Worm (Caenorhabditis elegans) whole organism, late embryonic: ENCODE data around the gene T19D12.2.

ENCODE experiments used
- C08G9.2 ChIP-seq: sonication (generic microtip); optimal IDR thresholded peaks from 2 replicates; lab custom pipeline; 2016; ENCODE audit warnings: mild to moderate bottlenecking, missing genetic modification characterization, moderate library complexity, missing compliant biosample characterization
- F13H6.1 ChIP-seq: sonication (generic microtip); optimal IDR thresholded peaks from 2 replicates; lab custom pipeline; 2016; ENCODE audit warnings: missing genetic modification characterization, missing compliant biosample characterization
- ahr-1 ChIP-seq: sonication (generic microtip); optimal IDR thresholded peaks from 2 replicates; lab custom pipeline; 2016; ENCODE audit warnings: missing genetic modification characterization, missing compliant biosample characterization
- ceh-14 ChIP-seq: sonication (generic microtip); optimal IDR thresholded peaks from 2 replicates; lab custom pipeline; 2016; ENCODE audit warnings: missing genotype, missing genetic modification characterization, missing compliant biosample characterization
- ceh-18 ChIP-seq: sonication (generic microtip); optimal IDR thresholded peaks from 2 replicates; lab custom pipeline; 2016; ENCODE audit warnings: missing genetic modification characterization, missing compliant biosample characterization
- ceh-19 ChIP-seq: fragments of 200-800 bp; sonication (Bioruptor generic); optimal IDR thresholded peaks from 2 replicates; lab custom pipeline; 2018; ENCODE audit warnings: mild to moderate bottlenecking, missing genetic modification characterization, missing compliant biosample characterization
- ceh-2 ChIP-seq: sonication (generic microtip); optimal IDR thresholded peaks from 2 replicates; lab custom pipeline; 2016; ENCODE audit warnings: missing genotype, missing genetic modification characterization, missing compliant biosample characterization
- ceh-22 ChIP-seq: sonication (generic microtip); optimal IDR thresholded peaks from 2 replicates; lab custom pipeline; 2017; ENCODE audit warnings: missing biosample characterization, missing genetic modification characterization
- ceh-24 ChIP-seq: sonication (generic microtip); optimal IDR thresholded peaks from 2 replicates; lab custom pipeline; 2016; ENCODE audit warnings: mild to moderate bottlenecking, missing genetic modification characterization, missing compliant biosample characterization
- ceh-31 ChIP-seq: sonication (generic microtip); optimal IDR thresholded peaks from 2 replicates; lab custom pipeline; 2016; ENCODE audit warnings: missing genetic modification characterization, missing compliant biosample characterization
- ceh-34 ChIP-seq: sonication (generic microtip); optimal IDR thresholded peaks from 2 replicates; lab custom pipeline; 2016; ENCODE audit warnings: mild to moderate bottlenecking, missing genetic modification characterization, missing compliant biosample characterization
- ceh-48 ChIP-seq: sonication (generic microtip); optimal IDR thresholded peaks from 2 replicates; lab custom pipeline; 2016; ENCODE audit warnings: missing genetic modification characterization, inconsistent platforms, missing compliant biosample characterization
- dmd-4 ChIP-seq: sonication (generic microtip); optimal IDR thresholded peaks from 2 replicates; lab custom pipeline; 2016; ENCODE audit warnings: borderline replicate concordance, missing genetic modification characterization, missing compliant biosample characterization
- dve-1 ChIP-seq: sonication (generic microtip); optimal IDR thresholded peaks from 2 replicates; lab custom pipeline; 2017; ENCODE audit warnings: antibody characterized with exemption, mild to moderate bottlenecking, missing genetic modification characterization, missing compliant biosample characterization
- elt-4 ChIP-seq: sonication (generic microtip); optimal IDR thresholded peaks from 2 replicates; lab custom pipeline; 2016; ENCODE audit warnings: missing genetic modification characterization, missing compliant biosample characterization
- ets-4 ChIP-seq: sonication (generic microtip); optimal IDR thresholded peaks from 2 replicates; lab custom pipeline; 2016; ENCODE audit warnings: missing genetic modification characterization, missing compliant biosample characterization
- eyg-1 ChIP-seq: sonication (generic microtip); optimal IDR thresholded peaks from 2 replicates; lab custom pipeline; 2016; ENCODE audit warnings: missing genotype, missing genetic modification characterization, missing compliant biosample characterization
- fax-1 ChIP-seq: sonication (generic microtip); optimal IDR thresholded peaks from 2 replicates; lab custom pipeline; 2016; ENCODE audit warnings: missing genotype, missing genetic modification characterization, missing compliant biosample characterization
- gmeb-2 ChIP-seq: sonication (generic microtip); optimal IDR thresholded peaks from 2 replicates; lab custom pipeline; 2016; ENCODE audit warnings: missing genetic modification characterization, inconsistent platforms, missing compliant biosample characterization
- hlh-13 ChIP-seq: fragments of 200-800 bp; sonication (Bioruptor generic); optimal IDR thresholded peaks from 2 replicates; lab custom pipeline; 2018; ENCODE audit warnings: mild to moderate bottlenecking, missing genetic modification characterization, missing compliant biosample characterization
- hlh-15 ChIP-seq: sonication (generic microtip); optimal IDR thresholded peaks from 2 replicates; lab custom pipeline; 2016; ENCODE audit warnings: missing genetic modification characterization, missing compliant biosample characterization
- hlh-30 ChIP-seq: sonication (generic microtip); optimal IDR thresholded peaks from 2 replicates; lab custom pipeline; 2017; ENCODE audit warnings: antibody characterized with exemption, missing genetic modification characterization, missing compliant biosample characterization; ENCODE audit not compliant: insufficient read depth
- hlh-8 ChIP-seq: sonication (generic microtip); optimal IDR thresholded peaks from 2 replicates; lab custom pipeline; 2016; ENCODE audit warnings: missing genotype, missing genetic modification characterization, missing compliant biosample characterization
- lim-6 ChIP-seq: sonication (generic microtip); optimal IDR thresholded peaks from 2 replicates; lab custom pipeline; 2016; ENCODE audit warnings: missing genetic modification characterization, missing compliant biosample characterization
- lin-11 ChIP-seq: fragments of 200-800 bp; sonication (Bioruptor generic); optimal IDR thresholded peaks from 2 replicates; lab custom pipeline; 2018; ENCODE audit warnings: mild to moderate bottlenecking, missing genetic modification characterization, missing compliant biosample characterization
- mec-3 ChIP-seq: sonication (generic microtip); optimal IDR thresholded peaks from 2 replicates; lab custom pipeline; 2016; ENCODE audit warnings: borderline replicate concordance, missing genetic modification characterization, missing compliant biosample characterization
- nfya-1 ChIP-seq: sonication (generic microtip); optimal IDR thresholded peaks from 2 replicates; lab custom pipeline; 2017; ENCODE audit warnings: missing genetic modification characterization, mild to moderate bottlenecking, missing compliant biosample characterization, antibody characterized with exemption, moderate library complexity
- nhr-11 ChIP-seq: fragments of 150-350 bp; optimal IDR thresholded peaks from 2 replicates; lab custom pipeline; 2014; ENCODE audit warnings: missing biosample characterization, missing genetic modification characterization
- nhr-232 ChIP-seq: sonication (generic microtip); optimal IDR thresholded peaks from 2 replicates; lab custom pipeline; 2016; ENCODE audit warnings: missing genetic modification characterization, missing compliant biosample characterization
- npax-4 ChIP-seq: sonication (generic microtip); optimal IDR thresholded peaks from 2 replicates; lab custom pipeline; 2016; ENCODE audit warnings: missing genetic modification characterization, missing compliant biosample characterization
- pha-4 ChIP-seq: fragments of 150-350 bp; optimal IDR thresholded peaks from 2 replicates; lab custom pipeline; 2018; ENCODE audit warnings: missing biosample characterization, missing genetic modification reagents, missing genetic modification characterization
- pros-1 ChIP-seq: fragments of 150-350 bp; optimal IDR thresholded peaks from 2 replicates; lab custom pipeline; 2014; ENCODE audit warnings: missing biosample characterization, missing genetic modification reagents, missing genetic modification characterization
- ref-2 ChIP-seq: sonication (generic microtip); optimal IDR thresholded peaks from 2 replicates; lab custom pipeline; 2016; ENCODE audit warnings: missing genetic modification characterization, missing compliant biosample characterization
- rnt-1 ChIP-seq: sonication (generic microtip); optimal IDR thresholded peaks from 2 replicates; lab custom pipeline; 2016; ENCODE audit warnings: missing genetic modification characterization, missing compliant biosample characterization
- sdc-2 ChIP-seq: sonication (generic microtip); optimal IDR thresholded peaks from 2 replicates; lab custom pipeline; 2016; ENCODE audit warnings: missing genotype, missing genetic modification characterization, missing compliant biosample characterization
- tbx-2 ChIP-seq: sonication (generic microtip); optimal IDR thresholded peaks from 2 replicates; lab custom pipeline; 2016; ENCODE audit warnings: missing genetic modification characterization, missing compliant biosample characterization
- unc-42 ChIP-seq: sonication (generic microtip); optimal IDR thresholded peaks from 2 replicates; lab custom pipeline; 2016; ENCODE audit warnings: missing genotype, missing genetic modification characterization, missing compliant biosample characterization
- unc-55 ChIP-seq: sonication (generic microtip); optimal IDR thresholded peaks from 2 replicates; lab custom pipeline; 2017; ENCODE audit warnings: missing biosample characterization, missing genetic modification reagents, missing genetic modification characterization
- unc-86 ChIP-seq: sonication (generic microtip); optimal IDR thresholded peaks from 2 replicates; lab custom pipeline; 2016; ENCODE audit warnings: missing genetic modification characterization, missing compliant biosample characterization
- zip-5 ChIP-seq: sonication (generic microtip); optimal IDR thresholded peaks from 2 replicates; lab custom pipeline; 2016; ENCODE audit warnings: missing genetic modification characterization, missing compliant biosample characterization

Gene T19D12.2

ce11 chrII:6679724-6680123, 18.6 kb downstream of the T19D12.2 start, which contains the start of gene ift-74:
ift-74 (plus strand) TSS chrII:6680024.
- no peak for TF ChIP-seq lin-11 (tag; lab: Kevin White, UChicago)
- no peak for TF ChIP-seq ceh-31
- TF ChIP-seq ceh-24, result no peak
- TF ChIP-seq ceh-18 (tag; lab: Kevin White, UChicago), result no peak
- TF ChIP-seq nhr-11, result no peak

ce11 chrII:6681478-6681877, 20.3 kb downstream of the T19D12.2 start:
- TF ChIP-seq ceh-22 (tag; lab: Kevin White, UChicago), result no peak
- TF ChIP-seq hlh-30, result no peak
- TF ChIP-seq ceh-19, result no peak

- no peak for TF ChIP-seq pha-4 (tag; lab: Kevin White, UChicago)
- no peak for TF ChIP-seq fax-1 (tag; lab: Kevin White, UChicago)
- TF ChIP-seq ceh-24, result no peak
- TF ChIP-seq elt-4 (tag; lab: Kevin White, UChicago), result no peak
- TF ChIP-seq ceh-14 (tag; lab: Kevin White, UChicago), result no peak
- no peak for TF ChIP-seq rnt-1 (tag; lab: Kevin White, UChicago)
These were observed 21.8 kb downstream of the T19D12.2 start for ce11 chrII:6682918-6683317.

- no peak for TF ChIP-seq unc-42
- peak; percentile 40 for TF ChIP-seq ceh-34
- peak; percentile 26 for TF ChIP-seq ceh-18 (tag; lab: Kevin White, UChicago)
- no peak for TF ChIP-seq lim-6 (tag; lab: Kevin White, UChicago)
- TF ChIP-seq ceh-31, result peak; percentile 76
- peak; percentile 70 for TF ChIP-seq tbx-2
- peak; percentile 36 for TF ChIP-seq ets-4 (tag; lab: Kevin White, UChicago)
- peak; percentile 81 for TF ChIP-seq unc-55 (GFP tag; lab: Kevin White, UChicago)
- TF ChIP-seq sdc-2, result no peak
- TF ChIP-seq C08G9.2, result peak; percentile 46
- TF ChIP-seq eyg-1, result no peak
- peak; percentile 73 for TF ChIP-seq rnt-1 (tag; lab: Kevin White, UChicago)
- TF ChIP-seq unc-86 (tag; lab: Kevin White, UChicago), result no peak
These were observed 22.6 kb downstream of the T19D12.2 start, which contains the start of gene gyf-1 for ce11 chrII:6683663-6684285. gyf-1 (plus strand) TSS chrII:6684235.

ce11 chrII:6685964-6686363, 24.8 kb downstream of the T19D12.2 start:
- TF ChIP-seq nfya-1 (tag; lab: Kevin White, UChicago), result no peak
- TF ChIP-seq pros-1 (tag; lab: Kevin White, UChicago), result no peak
- no peak for TF ChIP-seq ahr-1 (tag; lab: Kevin White, UChicago)
- TF ChIP-seq hlh-15 (tag; lab: Kevin White, UChicago), result no peak
- TF ChIP-seq F13H6.1 (tag; lab: Kevin White, UChicago), result no peak
- TF ChIP-seq ets-4 (tag; lab: Kevin White, UChicago), result no peak
- no peak for TF ChIP-seq gmeb-2 (tag; lab: Kevin White, UChicago)
- no peak for TF ChIP-seq tbx-2
- no peak for TF ChIP-seq ceh-31
- TF ChIP-seq mec-3 (tag; lab: Kevin White, UChicago), result no peak
- no peak for TF ChIP-seq ceh-19
- no peak for TF ChIP-seq nhr-232 (tag; lab: Kevin White, UChicago)
- no peak for TF ChIP-seq ceh-14 (tag; lab: Kevin White, UChicago)
- no peak for TF ChIP-seq ceh-24

ce11 chrII:6689088-6689487, 28.0 kb downstream of the T19D12.2 start:
- TF ChIP-seq ceh-2, result no peak
- TF ChIP-seq mec-3 (tag; lab: Kevin White, UChicago), result no peak
- TF ChIP-seq ceh-34, result no peak
- TF ChIP-seq npax-4 (tag; lab: Kevin White, UChicago), result no peak
- no peak for TF ChIP-seq ahr-1 (tag; lab: Kevin White, UChicago)
- TF ChIP-seq nfya-1 (tag; lab: Kevin White, UChicago), result no peak
- no peak for TF ChIP-seq dmd-4 (tag; lab: Kevin White, UChicago)
- no peak for TF ChIP-seq ref-2
- no peak for TF ChIP-seq hlh-13 (GFP tag; lab: Kevin White, UChicago)
- TF ChIP-seq hlh-8 (tag; lab: Kevin White, UChicago), result no peak
- TF ChIP-seq ceh-14 (tag; lab: Kevin White, UChicago), result no peak
- no peak for TF ChIP-seq ceh-48 (tag; lab: Kevin White, UChicago)
- TF ChIP-seq elt-4 (tag; lab: Kevin White, UChicago), result no peak
- no peak for TF ChIP-seq nhr-232 (tag; lab: Kevin White, UChicago)
- TF ChIP-seq ceh-18 (tag; lab: Kevin White, UChicago), result no peak
- no peak for TF ChIP-seq dve-1
- TF ChIP-seq zip-5 (tag; lab: Kevin White, UChicago), result no peak
- no peak for TF ChIP-seq C08G9.2
